Worm (Caenorhabditis elegans) whole organism, L4 larva: ENCODE results near the gene M01E10.3.

Experiments
- F10B5.3 ChIP-seq: sonication (generic microtip); optimal IDR thresholded peaks from 2 replicates; lab custom pipeline; 2016; ENCODE audit warnings: mild to moderate bottlenecking, missing genetic modification characterization, missing compliant biosample characterization
- F37D6.2 ChIP-seq: sonication (generic microtip); optimal IDR thresholded peaks from 2 replicates; lab custom pipeline; 2016; ENCODE audit warnings: mild to moderate bottlenecking, missing genetic modification characterization, missing compliant biosample characterization
- Y48G9A.11 ChIP-seq: fragments of 200-800 bp; sonication (Bioruptor generic); IDR thresholded peaks from 2 replicates; pipeline ENCODE4 v1.3.6; 2022; ENCODE audit warnings: missing genetic modification reagents, missing genetic modification characterization, missing compliant biosample characterization
- Y5F2A.4 ChIP-seq: fragments of 200-800 bp; sonication (Bioruptor generic); optimal IDR thresholded peaks from 2 replicates; lab custom pipeline; 2018; ENCODE audit warnings: mild to moderate bottlenecking, missing genetic modification characterization, missing compliant biosample characterization
- ama-1 ChIP-seq: fragments of 150-350 bp; optimal IDR thresholded peaks from 2 replicates; lab custom pipeline; 2014; ENCODE audit warnings: inconsistent platforms, mixed read lengths
- arid-1 ChIP-seq: fragments of 200-800 bp; sonication (Bioruptor generic); conservative IDR thresholded peaks from 2 replicates; pipeline ENCODE4 v1.3.6; 2022; ENCODE audit warnings: missing genetic modification reagents, missing genetic modification characterization, missing compliant biosample characterization
- ceh-20 ChIP-seq: fragments of 200-800 bp; sonication (Bioruptor generic); IDR thresholded peaks from 2 replicates; pipeline ENCODE4 v1.3.6; 2022; ENCODE audit warnings: missing genetic modification reagents, missing genetic modification characterization, missing compliant biosample characterization
- ceh-32 ChIP-seq: sonication (generic microtip); optimal IDR thresholded peaks from 2 replicates; lab custom pipeline; 2016; ENCODE audit warnings: mild to moderate bottlenecking, missing genetic modification characterization, missing compliant biosample characterization; ENCODE audit not compliant: poor library complexity
- ceh-62 ChIP-seq: sonication (generic microtip); optimal IDR thresholded peaks from 2 replicates; lab custom pipeline; 2017; ENCODE audit warnings: missing biosample characterization, missing genetic modification characterization
- ceh-82 ChIP-seq: sonication (generic microtip); optimal IDR thresholded peaks from 2 replicates; lab custom pipeline; 2017; ENCODE audit warnings: missing biosample characterization, missing genetic modification characterization
- ces-1 ChIP-seq: fragments of 150-350 bp; sonication (generic microtip); optimal IDR thresholded peaks from 4 replicates; lab custom pipeline; 2014; ENCODE audit warnings: missing biosample characterization, missing genetic modification reagents, missing genetic modification characterization
- daf-12 ChIP-seq: fragments of 150-350 bp; optimal IDR thresholded peaks from 2 replicates; lab custom pipeline; 2014; ENCODE audit warnings: missing biosample characterization, missing genetic modification reagents, missing genetic modification characterization
- daf-16 ChIP-seq, 3 experiments: sonication (generic microtip); optimal IDR thresholded peaks; 2 replicates each; lab custom pipeline; 2016 to 2017; ENCODE audit warnings: missing genetic modification characterization in 3 of 3, missing genetic modification reagents in 3 of 3, mild to moderate bottlenecking in 2 of 3, missing compliant biosample characterization in 2 of 3, missing biosample characterization in 1 of 3, moderate library complexity in 1 of 3
- dmd-6 ChIP-seq: fragments of 200-800 bp; sonication (Bioruptor generic); IDR thresholded peaks from 2 replicates; pipeline ENCODE4 v1.3.6; 2022; ENCODE audit warnings: missing genetic modification reagents, missing genetic modification characterization, missing compliant biosample characterization
- dmd-8 ChIP-seq: fragments of 200-800 bp; sonication (Bioruptor generic); IDR thresholded peaks from 2 replicates; pipeline ENCODE4 v1.3.6; 2022; ENCODE audit warnings: missing genetic modification characterization, missing compliant biosample characterization
- egl-43 ChIP-seq: fragments of 200-800 bp; sonication (Bioruptor generic); IDR thresholded peaks from 2 replicates; pipeline ENCODE4 v1.3.6; 2022; ENCODE audit warnings: missing genetic modification reagents, missing genetic modification characterization, missing compliant biosample characterization
- fkh-10 ChIP-seq: fragments of 150-350 bp; optimal IDR thresholded peaks from 2 replicates; lab custom pipeline; 2014; ENCODE audit warnings: missing biosample characterization, missing genetic modification reagents, missing genetic modification characterization
- fos-1 ChIP-seq: fragments of 150-350 bp; optimal IDR thresholded peaks from 2 replicates; lab custom pipeline; 2014; ENCODE audit warnings: missing biosample characterization, missing genetic modification characterization
- gei-8 ChIP-seq: fragments of 200-800 bp; sonication (Bioruptor generic); optimal IDR thresholded peaks from 2 replicates; lab custom pipeline; 2018; ENCODE audit warnings: mild to moderate bottlenecking, missing genetic modification characterization, missing compliant biosample characterization
- hlh-11 ChIP-seq: fragments of 200-800 bp; sonication (Bioruptor generic); optimal IDR thresholded peaks from 2 replicates; lab custom pipeline; 2018; ENCODE audit warnings: mild to moderate bottlenecking, missing genetic modification characterization, missing compliant biosample characterization
- hmg-1.1 ChIP-seq: fragments of 200-800 bp; sonication (Bioruptor generic); IDR thresholded peaks from 2 replicates; pipeline ENCODE4 v1.3.6; 2022; ENCODE audit warnings: missing genetic modification reagents, missing genetic modification characterization, missing compliant biosample characterization
- lin-1 ChIP-seq: fragments of 200-800 bp; sonication (Bioruptor generic); IDR thresholded peaks from 2 replicates; pipeline ENCODE4 v1.3.6; 2022; ENCODE audit warnings: missing genetic modification reagents, missing genetic modification characterization, missing compliant biosample characterization
- lin-15B ChIP-seq: fragments of 150-350 bp; sonication (generic microtip); optimal IDR thresholded peaks from 3 replicates; lab custom pipeline; 2014; ENCODE audit warnings: missing biosample characterization, missing genetic modification characterization
- lin-29 ChIP-seq: fragments of 200-800 bp; sonication (Bioruptor generic); IDR thresholded peaks from 2 replicates; pipeline ENCODE4 v1.3.6; 2022; ENCODE audit warnings: missing genetic modification reagents, missing genetic modification characterization, missing compliant biosample characterization
- lin-39 ChIP-seq: fragments of 150-350 bp; optimal IDR thresholded peaks from 2 replicates; lab custom pipeline; 2014; ENCODE audit warnings: missing biosample characterization, missing genetic modification reagents, missing genetic modification characterization
- lir-3 ChIP-seq: sonication (generic microtip); optimal IDR thresholded peaks from 2 replicates; lab custom pipeline; 2016; ENCODE audit warnings: mild to moderate bottlenecking, missing genetic modification characterization, missing compliant biosample characterization
- lsy-2 ChIP-seq, 2 experiments: fragments of 150-350 bp in 1 of 2; sonication (generic microtip) in 1 of 2; optimal IDR thresholded peaks; 2 replicates each; lab custom pipeline; 2014 to 2017; ENCODE audit warnings: missing biosample characterization in 2 of 2, missing genetic modification characterization in 2 of 2
- mdl-1 ChIP-seq, 2 experiments: fragments of 150-350 bp in 1 of 2; sonication (generic microtip) in 1 of 2; optimal IDR thresholded peaks; 2 replicates each; lab custom pipeline; 2014 to 2017; ENCODE audit warnings: missing biosample characterization in 2 of 2, missing genetic modification characterization in 2 of 2
- mdt-29 ChIP-seq: fragments of 200-800 bp; sonication (Bioruptor generic); IDR thresholded peaks from 2 replicates; pipeline ENCODE4 v1.3.6; 2022; ENCODE audit warnings: missing genetic modification reagents, missing genetic modification characterization, missing compliant biosample characterization
- mep-1 ChIP-seq: fragments of 150-350 bp; sonication (generic microtip); optimal IDR thresholded peaks from 3 replicates; lab custom pipeline; 2014; ENCODE audit warnings: missing biosample characterization, missing genetic modification characterization
- mes-2 ChIP-seq: sonication (generic microtip); optimal IDR thresholded peaks from 2 replicates; lab custom pipeline; 2016; ENCODE audit warnings: missing genotype, mild to moderate bottlenecking, missing genetic modification characterization, missing compliant biosample characterization; ENCODE audit not compliant: poor library complexity, severe bottlenecking
- nhr-102 ChIP-seq: sonication (generic microtip); optimal IDR thresholded peaks from 2 replicates; lab custom pipeline; 2016; ENCODE audit warnings: mild to moderate bottlenecking, missing genetic modification characterization, moderate library complexity, missing compliant biosample characterization
- nhr-25 ChIP-seq: sonication (generic microtip); optimal IDR thresholded peaks from 2 replicates; lab custom pipeline; 2017; ENCODE audit warnings: missing genetic modification characterization, mild to moderate bottlenecking, missing compliant biosample characterization, antibody characterized with exemption, moderate library complexity, borderline replicate concordance; ENCODE audit not compliant: insufficient read depth
- nhr-42 ChIP-seq: fragments of 200-800 bp; sonication (Bioruptor generic); IDR thresholded peaks from 2 replicates; pipeline ENCODE4 v1.3.6; 2022; ENCODE audit warnings: missing genetic modification characterization, missing compliant biosample characterization
- saeg-2 ChIP-seq: fragments of 200-800 bp; sonication (Bioruptor generic); IDR thresholded peaks from 2 replicates; pipeline ENCODE4 v1.3.6; 2022; ENCODE audit warnings: missing genetic modification reagents, missing genetic modification characterization, missing compliant biosample characterization
- skn-1 ChIP-seq: fragments of 150-350 bp; optimal IDR thresholded peaks from 2 replicates; lab custom pipeline; 2014; ENCODE audit warnings: missing biosample characterization, missing genetic modification characterization
- snpc-1.2 ChIP-seq: fragments of 200-800 bp; sonication (Bioruptor generic); IDR thresholded peaks from 2 replicates; pipeline ENCODE4 v1.3.6; 2022; ENCODE audit warnings: missing genetic modification reagents, missing genetic modification characterization, missing compliant biosample characterization
- snpc-4 ChIP-seq: fragments of 150-350 bp; optimal IDR thresholded peaks from 2 replicates; lab custom pipeline; 2014; ENCODE audit warnings: missing biosample characterization, missing genetic modification characterization
- spr-3 ChIP-seq: fragments of 200-800 bp; sonication (Bioruptor generic); optimal IDR thresholded peaks from 2 replicates; lab custom pipeline; 2018; ENCODE audit warnings: mild to moderate bottlenecking, missing genetic modification characterization, missing compliant biosample characterization
- tag-97 ChIP-seq: fragments of 200-800 bp; sonication (Bioruptor generic); IDR thresholded peaks from 2 replicates; pipeline ENCODE4 v1.3.6; 2022; ENCODE audit warnings: missing genetic modification characterization, missing compliant biosample characterization
- tra-1 ChIP-seq: fragments of 200-800 bp; sonication (Bioruptor generic); IDR thresholded peaks from 2 replicates; pipeline ENCODE4 v1.3.6; 2022; ENCODE audit warnings: missing genetic modification reagents, missing genetic modification characterization, missing compliant biosample characterization
- unc-130 ChIP-seq: sonication (generic microtip); optimal IDR thresholded peaks from 2 replicates; lab custom pipeline; 2016; ENCODE audit warnings: missing genetic modification reagents, missing genetic modification characterization, missing compliant biosample characterization
- unc-39 ChIP-seq: sonication (generic microtip); optimal IDR thresholded peaks from 2 replicates; lab custom pipeline; 2017; ENCODE audit warnings: missing biosample characterization, missing genetic modification characterization
- unc-62 ChIP-seq, 3 experiments: fragments of 150-350 bp in 1 of 3; sonication (generic microtip); optimal IDR thresholded peaks in 2 of 3; peaks in 1 of 3; 1 replicate in 1 of 3; 2 replicates in 2 of 3; lab custom pipeline; 2014 to 2017; ENCODE audit warnings: missing biosample characterization in 3 of 3, missing genetic modification characterization in 3 of 3, missing genetic modification reagents in 3 of 3, missing genotype in 1 of 3
- zag-1 ChIP-seq: fragments of 150-350 bp; optimal IDR thresholded peaks from 2 replicates; lab custom pipeline; 2014; ENCODE audit warnings: missing biosample characterization, missing genetic modification characterization
- zfp-3 ChIP-seq: fragments of 200-800 bp; sonication (Bioruptor generic); conservative IDR thresholded peaks from 2 replicates; pipeline ENCODE4 v1.3.6; 2022; ENCODE audit warnings: missing genetic modification reagents, missing genetic modification characterization, missing compliant biosample characterization
- zip-2 ChIP-seq: fragments of 150-350 bp; optimal IDR thresholded peaks from 2 replicates; lab custom pipeline; 2014; ENCODE audit warnings: missing biosample characterization, missing genetic modification characterization
- ztf-11 ChIP-seq: fragments of 150-350 bp; optimal IDR thresholded peaks from 2 replicates; lab custom pipeline; 2014; ENCODE audit warnings: missing biosample characterization, missing genetic modification characterization

M01E10.3 gene

DNA sequence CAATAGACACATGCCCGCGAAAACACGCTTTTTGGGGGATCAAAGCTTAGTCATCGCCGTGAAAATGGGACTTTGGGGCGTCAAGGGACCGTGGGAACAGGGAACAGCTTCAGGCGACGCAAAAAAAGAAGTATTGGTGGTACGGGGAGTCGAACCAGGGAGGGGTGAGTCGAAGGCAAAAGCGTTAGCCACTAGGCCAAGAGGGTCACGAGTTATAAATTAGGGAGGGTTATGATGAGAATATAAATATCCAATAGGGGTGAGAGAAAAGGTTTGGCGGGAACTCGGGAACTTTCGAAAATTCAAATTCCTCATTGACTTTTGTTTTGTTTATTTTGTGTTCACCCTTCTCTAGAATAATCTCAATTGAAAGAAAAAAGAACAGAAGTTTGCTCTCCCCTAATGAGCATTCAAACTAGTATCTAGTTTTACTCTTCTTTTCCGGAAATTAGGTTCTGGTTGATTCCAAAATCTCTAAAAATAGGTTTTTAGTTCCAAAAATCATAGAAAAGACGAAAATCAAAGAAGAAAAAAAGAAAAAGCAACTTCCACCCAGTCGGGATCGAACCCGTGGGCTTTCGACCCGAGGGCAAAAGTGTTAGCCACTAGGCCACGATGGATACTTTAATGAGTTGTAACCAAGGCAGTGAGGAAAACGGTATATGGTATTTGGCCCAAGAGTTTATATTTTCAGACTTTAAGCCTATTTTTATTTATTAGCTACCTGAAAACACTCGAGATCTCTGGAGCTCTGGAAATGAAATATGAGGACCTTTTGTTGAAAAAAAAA is 23.0 kb downstream of the M01E10.3 start:
- TF ChIP-seq tra-1 (GFP tag; lab: Robert Waterston, UW): 0 out of 2 replicates have a peak, but pooled peaks have one; percentile 36
- TF ChIP-seq arid-1 (GFP tag; lab: Robert Waterston, UW): peak; percentile 46; the same call in 1 of the 2 replicates
- TF ChIP-seq saeg-2 (GFP tag; lab: Robert Waterston, UW): no peak
- TF ChIP-seq snpc-1.2 (GFP tag; lab: Robert Waterston, UW): peak; percentile 58; the same call in 1 of the 2 replicates
- TF ChIP-seq fkh-10: no peak
- no peak for TF ChIP-seq hmg-1.1
- TF ChIP-seq snpc-4 (tag; lab: Kevin White, UChicago): no peak
- peak; percentile 86 for TF ChIP-seq dmd-8 (GFP tag; lab: Robert Waterston, UW)
- TF ChIP-seq lir-3 (tag; lab: Kevin White, UChicago): no peak
- no peak for TF ChIP-seq spr-3 (GFP tag; lab: Kevin White, UChicago)
- no peak for TF ChIP-seq nhr-25 (tag; lab: Kevin White, UChicago)
- no peak for TF ChIP-seq ces-1 (GFP tag; lab: Kevin White, UChicago)
- no peak for TF ChIP-seq gei-8 (GFP tag; lab: Kevin White, UChicago)
- no peak for TF ChIP-seq Y5F2A.4 (GFP tag; lab: Kevin White, UChicago)
- no peak for TF ChIP-seq lsy-2 (tag; optimal IDR thresholded peaks at IDR 0.05; lab: Kevin White, UChicago)
- peak; percentile 65 for TF ChIP-seq Y48G9A.11 (GFP tag; lab: Robert Waterston, UW)
- TF ChIP-seq unc-130 (GFP tag; lab: Kevin White, UChicago): peak; percentile 1
- TF ChIP-seq mes-2 (tag; lab: Kevin White, UChicago): no peak
- no peak for TF ChIP-seq ceh-82
- TF ChIP-seq unc-39 (tag; lab: Kevin White, UChicago): no peak
- peak; percentile 31 for TF ChIP-seq dmd-6 (GFP tag; lab: Robert Waterston, UW)
- no peak for TF ChIP-seq mep-1 (tag; lab: Kevin White, UChicago)
- peak; percentile 14; the same call in 1 of the 2 replicates for TF ChIP-seq ceh-20 (GFP tag; lab: Robert Waterston, UW)
- TF ChIP-seq egl-43 (GFP tag; lab: Robert Waterston, UW): peak; percentile 76; the same call in 1 of the 2 replicates
- TF ChIP-seq ceh-62: no peak
- no peak for TF ChIP-seq unc-62 (GFP tag; optimal IDR thresholded peaks at IDR 0.05 in 1 of 2; lab: Kevin White, UChicago)
- TF ChIP-seq unc-62 (tag; optimal IDR thresholded peaks at IDR 0.05; lab: Kevin White, UChicago): no peak
- no peak for TF ChIP-seq mdt-29 (GFP tag; lab: Robert Waterston, UW)
- no peak for TF ChIP-seq F37D6.2 (tag; lab: Kevin White, UChicago)
- no peak for TF ChIP-seq ceh-32 (tag; lab: Kevin White, UChicago)
- 0 out of 2 replicates have a peak, but pooled peaks have one; percentile 36 for TF ChIP-seq zfp-3 (GFP tag; lab: Robert Waterston, UW)
- no peak for TF ChIP-seq lin-29 (GFP tag; lab: Robert Waterston, UW)
- TF ChIP-seq tag-97 (GFP tag; lab: Robert Waterston, UW): no peak
- TF ChIP-seq skn-1: no peak
- no peak for TF ChIP-seq nhr-102
- TF ChIP-seq zag-1 (tag; lab: Kevin White, UChicago): no peak
- TF ChIP-seq lin-1 (GFP tag; lab: Robert Waterston, UW): 0 out of 2 replicates have a peak, but pooled peaks have one; percentile 45
- no peak for TF ChIP-seq fos-1 (tag; lab: Kevin White, UChicago)
- no peak for TF ChIP-seq ama-1 (lab: Kevin White, UChicago)
- no peak for TF ChIP-seq lin-15B (tag; lab: Kevin White, UChicago)
- no peak for TF ChIP-seq zip-2 (tag; lab: Kevin White, UChicago)
- peak in 1 of 2 experiments; percentile 20 for TF ChIP-seq daf-16 (GFP tag; optimal IDR thresholded peaks at IDR 0.05; lab: Kevin White, UChicago)
- peak; percentile 3 for TF ChIP-seq daf-16 (tag; optimal IDR thresholded peaks at IDR 0.05; lab: Kevin White, UChicago)
- no peak for TF ChIP-seq lin-39 (tag; lab: Kevin White, UChicago)
- no peak for TF ChIP-seq ztf-11
- TF ChIP-seq F10B5.3: no peak
- TF ChIP-seq nhr-42 (GFP tag; lab: Robert Waterston, UW): no peak
- TF ChIP-seq mdl-1 (tag; optimal IDR thresholded peaks at IDR 0.05; lab: Kevin White, UChicago): no peak
- TF ChIP-seq hlh-11 (tag; lab: Kevin White, UChicago): no peak
- no peak for TF ChIP-seq daf-12 (tag; lab: Kevin White, UChicago)
